Worm (Caenorhabditis elegans): ENCODE measurements around the gene mig-14.

DNA sequence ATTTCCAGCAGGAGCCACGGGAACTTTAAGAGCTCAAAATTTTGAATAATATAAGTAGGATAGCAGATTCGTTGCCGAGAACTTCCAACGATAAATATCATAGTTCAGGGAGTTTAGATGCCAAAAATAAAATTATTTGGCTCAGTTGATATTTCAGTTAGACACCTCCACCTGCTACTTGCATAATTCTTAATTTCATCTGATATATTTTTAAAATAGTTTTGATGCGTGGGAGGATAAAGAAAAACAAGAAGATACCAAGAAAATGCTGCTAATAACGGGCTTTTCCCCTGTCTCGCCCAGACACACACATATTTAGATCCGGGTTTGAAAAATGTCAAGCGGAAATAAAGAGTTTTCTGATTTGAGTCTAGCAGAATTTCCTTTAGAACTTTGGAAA is 20.3 kb upstream of the mig-14 start, which contains the start of gene sre-46:
- no peak for TF ChIP-seq elt-4 (tag; optimal IDR thresholded peaks at IDR 0.05)
- TF ChIP-seq madf-2 (tag; optimal IDR thresholded peaks at IDR 0.05), result no peak
- no peak for TF ChIP-seq zip-5 (tag; optimal IDR thresholded peaks at IDR 0.05)
